Worm (Caenorhabditis elegans) whole organism, midembryonic: ENCODE measurements around the gene gcs-1.

ENCODE experiments used
- T22C8.4 ChIP-seq: fragments of 200-800 bp; sonication (Bioruptor generic); IDR thresholded peaks from 2 replicates; pipeline ENCODE4 v1.3.6; 2022; ENCODE audit warnings: missing genetic modification characterization, missing compliant biosample characterization
- cog-1 ChIP-seq: sonication (generic microtip); optimal IDR thresholded peaks from 2 replicates; lab custom pipeline; 2016; ENCODE audit warnings: missing genetic modification characterization, missing compliant biosample characterization
- flt-1 ChIP-seq: fragments of 200-800 bp; sonication (Bioruptor generic); IDR thresholded peaks from 2 replicates; pipeline ENCODE4 v1.3.6; 2022; ENCODE audit warnings: missing genetic modification characterization, missing compliant biosample characterization
- klf-2 ChIP-seq: fragments of 200-800 bp; sonication (Bioruptor generic); conservative IDR thresholded peaks from 2 replicates; pipeline ENCODE4 v1.3.6; 2022; ENCODE audit warnings: missing genetic modification reagents, missing genetic modification characterization, missing compliant biosample characterization
- med-1 ChIP-seq: sonication (generic microtip); optimal IDR thresholded peaks from 2 replicates; lab custom pipeline; 2017; ENCODE audit warnings: missing genetic modification characterization, mild to moderate bottlenecking, missing compliant biosample characterization, antibody characterized with exemption, missing genetic modification reagents; ENCODE audit not compliant: insufficient read depth
- ref-1 ChIP-seq: fragments of 200-800 bp; sonication (Bioruptor generic); conservative IDR thresholded peaks from 2 replicates; pipeline ENCODE4 v1.3.6; 2022; ENCODE audit warnings: missing genetic modification reagents, missing genetic modification characterization, missing compliant biosample characterization
- tab-1 ChIP-seq: fragments of 200-800 bp; sonication (Bioruptor generic); IDR thresholded peaks from 2 replicates; pipeline ENCODE4 v1.3.6; 2022; ENCODE audit warnings: missing genetic modification characterization, missing compliant biosample characterization
- ztf-23 ChIP-seq: fragments of 200-800 bp; sonication (Bioruptor generic); IDR thresholded peaks from 2 replicates; pipeline ENCODE4 v1.3.6; 2022; ENCODE audit warnings: missing genetic modification reagents, missing genetic modification characterization, missing compliant biosample characterization
- ztf-29 ChIP-seq: fragments of 200-800 bp; sonication (Bioruptor generic); IDR thresholded peaks from 2 replicates; pipeline ENCODE4 v1.3.6; 2022; ENCODE audit warnings: missing genetic modification reagents, missing genetic modification characterization, missing compliant biosample characterization

Gene gcs-1

ce11 chrII:9007741-9008140 lies 30.4 kb downstream of the gcs-1 start:
- TF ChIP-seq flt-1 (GFP tag; lab: Robert Waterston, UW): no peak
- no peak for TF ChIP-seq klf-2
- no peak for TF ChIP-seq T22C8.4
- TF ChIP-seq ref-1 (GFP tag; lab: Robert Waterston, UW): no peak
- TF ChIP-seq cog-1: no peak
- no peak for TF ChIP-seq med-1 (GFP tag; lab: Kevin White, UChicago)
- TF ChIP-seq tab-1 (GFP tag; lab: Robert Waterston, UW): no peak
- no peak for TF ChIP-seq ztf-23 (GFP tag; lab: Robert Waterston, UW)

- TF ChIP-seq flt-1 (GFP tag; lab: Robert Waterston, UW): no peak
- TF ChIP-seq ref-1 (GFP tag; lab: Robert Waterston, UW): no peak
- TF ChIP-seq ztf-23 (GFP tag; lab: Robert Waterston, UW): no peak
- no peak for TF ChIP-seq cog-1
- TF ChIP-seq T22C8.4: no peak
- TF ChIP-seq ztf-29 (GFP tag; lab: Robert Waterston, UW): no peak
- no peak for TF ChIP-seq tab-1 (GFP tag; lab: Robert Waterston, UW)
- no peak for TF ChIP-seq klf-2
- no peak for TF ChIP-seq med-1 (GFP tag; lab: Kevin White, UChicago)
Measured at ce11 chrII:9005067-9005466, 33.0 kb downstream of the gcs-1 start, which contains the start of gene F44G4.7. TSS of gene F44G4.7 (minus strand) at chrII:9005167.

- TF ChIP-seq cog-1 (no peak), klf-2 (no peak), T22C8.4 (no peak), ref-1 (GFP tag; lab: Robert Waterston, UW) (no peak), flt-1 (GFP tag; lab: Robert Waterston, UW) (no peak), ztf-29 (GFP tag; lab: Robert Waterston, UW) (no peak), tab-1 (GFP tag; lab: Robert Waterston, UW) (no peak), ztf-23 (GFP tag; lab: Robert Waterston, UW) (no peak), med-1 (GFP tag; lab: Kevin White, UChicago) (no peak)
Measured at ce11 chrII:9001743-9002222, 36.3 kb downstream of the gcs-1 start, which contains the start of gene F44G4.6. TSS of gene F44G4.6 (minus strand) at chrII:9001793.

ce11 chrII:9000331-9000730 lies 37.8 kb downstream of the gcs-1 start, which contains the start of gene F44G4.5:
TSS of gene F44G4.5 (minus strand) at chrII:9000431.
- no peak for TF ChIP-seq ztf-29 (GFP tag; lab: Robert Waterston, UW)
- no peak for TF ChIP-seq ztf-23 (GFP tag; lab: Robert Waterston, UW)

- TF ChIP-seq cog-1: no peak
- TF ChIP-seq ztf-29 (GFP tag; lab: Robert Waterston, UW): no peak
- TF ChIP-seq T22C8.4: no peak
- TF ChIP-seq tab-1 (GFP tag; lab: Robert Waterston, UW): no peak
- no peak for TF ChIP-seq flt-1 (GFP tag; lab: Robert Waterston, UW)
- TF ChIP-seq ref-1 (GFP tag; lab: Robert Waterston, UW): no peak
- no peak for TF ChIP-seq ztf-23 (GFP tag; lab: Robert Waterston, UW)
- no peak for TF ChIP-seq klf-2
- TF ChIP-seq med-1 (GFP tag; lab: Kevin White, UChicago): no peak
Measured at ce11 chrII:8997479-8997878, 40.6 kb downstream of the gcs-1 start, which contains the start of the genes F44G4.3 and tdp-1. TSS of gene F44G4.3 (minus strand) at chrII:8997662. TSS of gene tdp-1 (plus strand) at chrII:8997825.

- TF ChIP-seq flt-1 (GFP tag; lab: Robert Waterston, UW): no peak
- no peak for TF ChIP-seq ztf-23 (GFP tag; lab: Robert Waterston, UW)
Measured at ce11 chrII:8996064-8996463, 42.0 kb downstream of the gcs-1 start, which contains the start of gene ndub-2. TSS of gene ndub-2 (plus strand) at chrII:8996364.

- TF ChIP-seq ztf-23 (GFP tag; lab: Robert Waterston, UW) (no peak), ztf-29 (GFP tag; lab: Robert Waterston, UW) (no peak), tab-1 (GFP tag; lab: Robert Waterston, UW) (no peak), klf-2 (no peak), cog-1 (no peak), med-1 (GFP tag; lab: Kevin White, UChicago) (no peak), T22C8.4 (no peak), flt-1 (GFP tag; lab: Robert Waterston, UW) (no peak), ref-1 (GFP tag; lab: Robert Waterston, UW) (no peak)
Measured at ce11 chrII:8994336-8994735, 43.8 kb downstream of the gcs-1 start, which contains the start of gene F44G4.1. TSS of gene F44G4.1 (plus strand) at chrII:8994636.

ce11 chrII:8992780-8993179 lies 45.3 kb downstream of the gcs-1 start, which contains the start of gene ooc-5:
TSS of gene ooc-5 (plus strand) at chrII:8993160.
- no peak for TF ChIP-seq klf-2
- no peak for TF ChIP-seq ref-1 (GFP tag; lab: Robert Waterston, UW)
- no peak for TF ChIP-seq flt-1 (GFP tag; lab: Robert Waterston, UW)
- TF ChIP-seq cog-1: no peak

- no peak for TF ChIP-seq ztf-23 (GFP tag; lab: Robert Waterston, UW)
- no peak for TF ChIP-seq ref-1 (GFP tag; lab: Robert Waterston, UW)
- no peak for TF ChIP-seq klf-2
- TF ChIP-seq med-1 (GFP tag; lab: Kevin White, UChicago): no peak
- no peak for TF ChIP-seq tab-1 (GFP tag; lab: Robert Waterston, UW)
- no peak for TF ChIP-seq ztf-29 (GFP tag; lab: Robert Waterston, UW)
- no peak for TF ChIP-seq cog-1
- TF ChIP-seq T22C8.4: no peak
- no peak for TF ChIP-seq flt-1 (GFP tag; lab: Robert Waterston, UW)
Measured at ce11 chrII:8991602-8992001, 46.5 kb downstream of the gcs-1 start.

- TF ChIP-seq tab-1 (GFP tag; lab: Robert Waterston, UW) (no peak), T22C8.4 (no peak), cog-1 (no peak), ref-1 (GFP tag; lab: Robert Waterston, UW) (no peak), ztf-29 (GFP tag; lab: Robert Waterston, UW) (no peak), med-1 (GFP tag; lab: Kevin White, UChicago) (no peak), ztf-23 (GFP tag; lab: Robert Waterston, UW) (no peak), flt-1 (GFP tag; lab: Robert Waterston, UW) (no peak), klf-2 (no peak)
Measured at ce11 chrII:8990267-8990666, 47.8 kb downstream of the gcs-1 start.
